Worm (Caenorhabditis elegans) whole organism, L2 larva: Measurements from ENCODE around the gene M02E1.3.

Source experiments
- C34F6.9 ChIP-seq: fragments of 150-350 bp; optimal IDR thresholded peaks from 2 replicates; lab custom pipeline; 2014; ENCODE audit warnings: missing biosample characterization, missing genetic modification characterization
- F13H6.1 ChIP-seq: sonication (generic microtip); optimal IDR thresholded peaks from 2 replicates; lab custom pipeline; 2016; ENCODE audit warnings: missing genetic modification characterization, missing compliant biosample characterization
- Y55F3AM.14 ChIP-seq: fragments of 200-800 bp; sonication (Bioruptor generic); optimal IDR thresholded peaks from 2 replicates; lab custom pipeline; 2018; ENCODE audit warnings: mild to moderate bottlenecking, missing genetic modification characterization, missing compliant biosample characterization
- ZK546.5 ChIP-seq: sonication (generic microtip); optimal IDR thresholded peaks from 2 replicates; lab custom pipeline; 2017; ENCODE audit warnings: missing biosample characterization, missing genetic modification characterization
- aly-2 ChIP-seq: fragments of 150-350 bp; optimal IDR thresholded peaks from 2 replicates; lab custom pipeline; 2014; ENCODE audit warnings: missing biosample characterization, missing genetic modification characterization
- ama-1 ChIP-seq: fragments of 150-350 bp; optimal IDR thresholded peaks from 2 replicates; lab custom pipeline; 2018; ENCODE audit warnings: inconsistent platforms
- blmp-1 ChIP-seq: sonication (generic microtip); optimal IDR thresholded peaks from 2 replicates; lab custom pipeline; 2017; ENCODE audit warnings: missing genetic modification characterization, mild to moderate bottlenecking, missing compliant biosample characterization, antibody characterized with exemption, moderate library complexity; ENCODE audit not compliant: insufficient read depth
- ceh-16 ChIP-seq: fragments of 150-350 bp; optimal IDR thresholded peaks from 2 replicates; lab custom pipeline; 2014; ENCODE audit warnings: missing biosample characterization, missing genetic modification characterization
- ceh-82 ChIP-seq: fragments of 150-350 bp; optimal IDR thresholded peaks from 2 replicates; lab custom pipeline; 2014; ENCODE audit warnings: missing biosample characterization, missing genetic modification characterization
- dmd-4 ChIP-seq: sonication (generic microtip); optimal IDR thresholded peaks from 2 replicates; lab custom pipeline; 2017; ENCODE audit warnings: missing biosample characterization, missing genetic modification characterization
- egl-27 ChIP-seq: sonication (generic microtip); optimal IDR thresholded peaks from 3 replicates; lab custom pipeline; 2017; ENCODE audit warnings: missing biosample characterization, missing genetic modification reagents, missing genetic modification characterization
- elt-1 ChIP-seq: fragments of 150-350 bp; optimal IDR thresholded peaks from 2 replicates; lab custom pipeline; 2014; ENCODE audit warnings: missing biosample characterization, missing genetic modification characterization
- fos-1 ChIP-seq: fragments of 150-350 bp; optimal IDR thresholded peaks from 2 replicates; lab custom pipeline; 2014; ENCODE audit warnings: missing biosample characterization, missing genetic modification characterization
- lin-11 ChIP-seq: fragments of 150-350 bp; sonication (generic microtip); optimal IDR thresholded peaks from 2 replicates; lab custom pipeline; 2014; ENCODE audit warnings: missing biosample characterization, missing genetic modification characterization, inconsistent platforms, mixed read lengths
- lin-13 ChIP-seq: fragments of 150-350 bp; optimal IDR thresholded peaks from 2 replicates; lab custom pipeline; 2014; ENCODE audit warnings: missing biosample characterization, missing genetic modification reagents, missing genetic modification characterization
- lin-39 ChIP-seq: fragments of 150-350 bp; optimal IDR thresholded peaks from 2 replicates; lab custom pipeline; 2014; ENCODE audit warnings: missing biosample characterization, missing genetic modification reagents, missing genetic modification characterization
- mab-5 ChIP-seq: fragments of 150-350 bp; optimal IDR thresholded peaks from 2 replicates; lab custom pipeline; 2014; ENCODE audit warnings: missing biosample characterization, missing genetic modification characterization
- mbf-1 ChIP-seq: sonication (generic microtip); optimal IDR thresholded peaks from 2 replicates; lab custom pipeline; 2017; ENCODE audit warnings: missing biosample characterization, missing genetic modification characterization
- mdl-1 ChIP-seq, 2 experiments: fragments of 150-350 bp in 1 of 2; sonication (generic microtip) in 1 of 2; optimal IDR thresholded peaks; 2 replicates each; lab custom pipeline; 2017; ENCODE audit warnings: missing biosample characterization in 2 of 2, missing genetic modification characterization in 2 of 2
- nhr-10 ChIP-seq: sonication (generic microtip); optimal IDR thresholded peaks from 2 replicates; lab custom pipeline; 2017; ENCODE audit warnings: missing biosample characterization, missing genetic modification characterization
- nhr-129 ChIP-seq: fragments of 150-350 bp; optimal IDR thresholded peaks from 2 replicates; lab custom pipeline; 2014; ENCODE audit warnings: missing biosample characterization, missing genetic modification characterization
- nhr-21 ChIP-seq: fragments of 150-350 bp; optimal IDR thresholded peaks from 2 replicates; lab custom pipeline; 2014; ENCODE audit warnings: missing biosample characterization, missing genetic modification characterization
- nhr-23 ChIP-seq: fragments of 150-350 bp; optimal IDR thresholded peaks from 2 replicates; lab custom pipeline; 2014; ENCODE audit warnings: missing biosample characterization, missing genetic modification reagents, missing genetic modification characterization
- nhr-25 ChIP-seq: fragments of 150-350 bp; sonication (generic microtip); optimal IDR thresholded peaks from 3 replicates; lab custom pipeline; 2014; ENCODE audit warnings: missing biosample characterization, missing genetic modification characterization
- nhr-6 ChIP-seq: fragments of 150-350 bp; optimal IDR thresholded peaks from 2 replicates; lab custom pipeline; 2014; ENCODE audit warnings: missing biosample characterization, missing genetic modification characterization
- nhr-77 ChIP-seq: fragments of 150-350 bp; optimal IDR thresholded peaks from 2 replicates; lab custom pipeline; 2014; ENCODE audit warnings: missing biosample characterization, missing genetic modification characterization
- peb-1 ChIP-seq: fragments of 150-350 bp; optimal IDR thresholded peaks from 2 replicates; lab custom pipeline; 2014; ENCODE audit warnings: missing biosample characterization, missing genetic modification characterization
- sem-4 ChIP-seq: fragments of 150-350 bp; optimal IDR thresholded peaks from 2 replicates; lab custom pipeline; 2014; ENCODE audit warnings: missing biosample characterization, missing genetic modification reagents, missing genetic modification characterization
- skn-1 ChIP-seq: sonication (generic microtip); optimal IDR thresholded peaks from 2 replicates; lab custom pipeline; 2017; ENCODE audit warnings: missing biosample characterization, missing genetic modification characterization
- sma-9 ChIP-seq, 2 experiments: fragments of 150-350 bp in 1 of 2; sonication (generic microtip) in 1 of 2; optimal IDR thresholded peaks; 2 replicates each; lab custom pipeline; 2014 to 2016; ENCODE audit warnings: missing genetic modification characterization in 2 of 2, mild to moderate bottlenecking in 1 of 2, missing biosample characterization in 1 of 2, missing compliant biosample characterization in 1 of 2, missing genetic modification reagents in 1 of 2, moderate library complexity in 1 of 2
- snpc-4 ChIP-seq: fragments of 150-350 bp; optimal IDR thresholded peaks from 2 replicates; lab custom pipeline; 2014; ENCODE audit warnings: missing biosample characterization, missing genetic modification characterization
- unc-39 ChIP-seq: fragments of 150-350 bp; optimal IDR thresholded peaks from 2 replicates; lab custom pipeline; 2014; ENCODE audit warnings: missing biosample characterization, missing genetic modification characterization
- unc-55 ChIP-seq: fragments of 150-350 bp; sonication (generic microtip); optimal IDR thresholded peaks from 3 replicates; lab custom pipeline; 2014; ENCODE audit warnings: missing biosample characterization, missing genetic modification reagents, missing genetic modification characterization
- zag-1 ChIP-seq: fragments of 150-350 bp; optimal IDR thresholded peaks from 2 replicates; lab custom pipeline; 2014; ENCODE audit warnings: missing biosample characterization, missing genetic modification characterization
- ztf-1 ChIP-seq: fragments of 200-800 bp; sonication (Bioruptor generic); conservative IDR thresholded peaks from 2 replicates; pipeline ENCODE4 v1.3.6; 2022; ENCODE audit warnings: missing genetic modification characterization, missing compliant biosample characterization
- ztf-11 ChIP-seq: sonication (generic microtip); optimal IDR thresholded peaks from 2 replicates; lab custom pipeline; 2017; ENCODE audit warnings: missing biosample characterization, missing genetic modification characterization
- ztf-4 ChIP-seq: fragments of 150-350 bp; optimal IDR thresholded peaks from 2 replicates; lab custom pipeline; 2014; ENCODE audit warnings: missing biosample characterization, missing genetic modification characterization

M02E1.3 gene

ce11 chrX:353134-353669, 30.9 kb downstream of the M02E1.3 start, which contains the start of gene sor-3 (continued):
- TF ChIP-seq ZK546.5 (tag; lab: Kevin White, UChicago): no peak
- TF ChIP-seq lin-39 (tag; lab: Kevin White, UChicago): no peak
- no peak for TF ChIP-seq ama-1
- TF ChIP-seq mbf-1 (tag; lab: Kevin White, UChicago): no peak
- TF ChIP-seq ceh-16: no peak
- TF ChIP-seq C34F6.9 (tag; lab: Kevin White, UChicago): peak; percentile 82
- TF ChIP-seq ceh-82 (tag; lab: Kevin White, UChicago): no peak
- no peak for TF ChIP-seq nhr-10 (tag; lab: Kevin White, UChicago)
- TF ChIP-seq nhr-25 (tag; lab: Kevin White, UChicago): peak; percentile 67
- peak; percentile 45 for TF ChIP-seq Y55F3AM.14 (GFP tag; lab: Kevin White, UChicago)
- TF ChIP-seq ztf-4 (tag; lab: Kevin White, UChicago): peak; percentile 79

ce11 chrX:357792-358191, 35.5 kb downstream of the M02E1.3 start, which contains the start of gene C04E7.1:
C04E7.1 (plus strand) TSS chrX:358092.
- TF ChIP-seq aly-2 (tag; lab: Kevin White, UChicago) (no peak), nhr-25 (tag; lab: Kevin White, UChicago) (no peak), lin-11 (no peak), nhr-77 (no peak), nhr-21 (no peak), sem-4 (tag; lab: Kevin White, UChicago) (no peak), unc-39 (tag; lab: Kevin White, UChicago) (no peak), egl-27 (tag; lab: Kevin White, UChicago) (no peak), nhr-6 (tag; lab: Kevin White, UChicago) (no peak), ZK546.5 (tag; lab: Kevin White, UChicago) (no peak), C34F6.9 (tag; lab: Kevin White, UChicago) (no peak), mbf-1 (tag; lab: Kevin White, UChicago) (no peak), skn-1 (tag; lab: Kevin White, UChicago) (no peak), fos-1 (tag; lab: Kevin White, UChicago) (no peak)

- TF ChIP-seq egl-27 (tag; lab: Kevin White, UChicago) (no peak), fos-1 (tag; lab: Kevin White, UChicago) (no peak), unc-39 (tag; lab: Kevin White, UChicago) (no peak), nhr-25 (tag; lab: Kevin White, UChicago) (no peak), ceh-82 (tag; lab: Kevin White, UChicago) (no peak), mbf-1 (tag; lab: Kevin White, UChicago) (no peak), nhr-23 (no peak), blmp-1 (no peak), ztf-1 (no peak), zag-1 (no peak), nhr-10 (tag; lab: Kevin White, UChicago) (no peak), snpc-4 (tag; lab: Kevin White, UChicago) (no peak), unc-55 (GFP tag; lab: Kevin White, UChicago) (no peak), lin-39 (tag; lab: Kevin White, UChicago) (no peak), lin-13 (GFP tag; lab: Kevin White, UChicago) (no peak), sma-9 (GFP tag; optimal IDR thresholded peaks at IDR 0.05; lab: Kevin White, UChicago) (no peak), sma-9 (tag; optimal IDR thresholded peaks at IDR 0.05; lab: Kevin White, UChicago) (no peak), aly-2 (tag; lab: Kevin White, UChicago) (no peak)
Measured at ce11 chrX:360479-360878, 38.2 kb downstream of the M02E1.3 start, which contains the start of gene C04E7.5. C04E7.5 (plus strand) TSS chrX:360779.

ce11 chrX:369923-370322, 47.6 kb downstream of the M02E1.3 start:
- TF ChIP-seq ztf-11 (tag; lab: Kevin White, UChicago) (no peak), unc-55 (GFP tag; lab: Kevin White, UChicago) (peak; percentile 59), C34F6.9 (tag; lab: Kevin White, UChicago) (peak; percentile 48)
- TF ChIP-seq, all 48 proteins: peak for 2

ce11 chrX:371761-372285, 49.5 kb downstream of the M02E1.3 start, which contains the start of gene nrde-3:
nrde-3 (plus strand) TSS chrX:372235.
- TF ChIP-seq sem-4 (tag; lab: Kevin White, UChicago) (no peak), nhr-129 (no peak), peb-1 (no peak), elt-1 (no peak), sma-9 (GFP tag; optimal IDR thresholded peaks at IDR 0.05; lab: Kevin White, UChicago) (no peak), sma-9 (tag; optimal IDR thresholded peaks at IDR 0.05; lab: Kevin White, UChicago) (no peak), zag-1 (no peak), dmd-4 (tag; lab: Kevin White, UChicago) (no peak), lin-11 (no peak), blmp-1 (no peak), mab-5 (tag; lab: Kevin White, UChicago) (no peak), F13H6.1 (tag; lab: Kevin White, UChicago) (no peak), mdl-1 (tag; optimal IDR thresholded peaks at IDR 0.05; lab: Kevin White, UChicago) (no peak)
